Fruit fly (Drosophila melanogaster) whole organism, embryonic: ENCODE data around the gene RhoGAP100F.
A peak's percentile ranks its signal among the peaks of the same experiment; 100 is the strongest.

ENCODE experiments used
- Ada2b ChIP-seq: fragments of 200-800 bp; sonication (Bioruptor generic); IDR thresholded peaks from 2 replicates; pipeline ENCODE4 v1.3.6; 2022; ENCODE audit warnings: missing biosample characterization, missing genetic modification characterization
- Antp ChIP-seq: fragments of 200-800 bp; sonication (Bioruptor generic); optimal IDR thresholded peaks from 3 replicates; lab custom pipeline; 2016; ENCODE audit warnings: missing biosample characterization, missing genetic modification characterization
- Asciz ChIP-seq: fragments of 200-800 bp; sonication (Bioruptor generic); optimal IDR thresholded peaks from 2 replicates; lab custom pipeline; 2017; ENCODE audit warnings: missing biosample characterization, mild to moderate bottlenecking, missing genetic modification characterization, missing genetic modification reagents
- CG10321 ChIP-seq: fragments of 200-800 bp; sonication (Bioruptor generic); IDR thresholded peaks from 2 replicates; pipeline ENCODE4 v1.3.6; 2022; ENCODE audit warnings: missing biosample characterization, missing genetic modification characterization
- CG11247 ChIP-seq: fragments of 200-800 bp; sonication (Bioruptor generic); IDR thresholded peaks from 2 replicates; pipeline ENCODE4 v1.3.6; 2022; ENCODE audit warnings: missing biosample characterization, missing genetic modification characterization
- CG15479 ChIP-seq: fragments of 200-800 bp; sonication (Bioruptor generic); optimal IDR thresholded peaks from 3 replicates; lab custom pipeline; 2019; ENCODE audit warnings: missing biosample characterization, mild to moderate bottlenecking, missing genetic modification characterization, moderate library complexity
- CG17802 ChIP-seq: fragments of 200-800 bp; sonication (Bioruptor generic); optimal IDR thresholded peaks from 2 replicates; lab custom pipeline; 2018; ENCODE audit warnings: missing biosample characterization, mild to moderate bottlenecking, missing genetic modification characterization, moderate library complexity
- CG1792 ChIP-seq: fragments of 200-800 bp; sonication (Bioruptor generic); optimal IDR thresholded peaks from 2 replicates; lab custom pipeline; 2016; ENCODE audit warnings: missing biosample characterization, missing genetic modification characterization
- CG30020 ChIP-seq: fragments of 200-800 bp; optimal IDR thresholded peaks from 2 replicates; lab custom pipeline; 2019; ENCODE audit warnings: missing biosample characterization, mild to moderate bottlenecking, missing genetic modification characterization, moderate library complexity
- CG5953 ChIP-seq: fragments of 200-800 bp; sonication (Bioruptor generic); IDR thresholded peaks from 2 replicates; pipeline ENCODE4 v1.3.6; 2022; ENCODE audit warnings: missing biosample characterization, missing genetic modification characterization
- CG6654 ChIP-seq: fragments of 200-800 bp; sonication (Bioruptor generic); optimal IDR thresholded peaks from 2 replicates; lab custom pipeline; 2017; ENCODE audit warnings: missing biosample characterization, mild to moderate bottlenecking, missing genetic modification characterization
- CG7745 ChIP-seq: fragments of 200-800 bp; sonication (Bioruptor generic); optimal IDR thresholded peaks from 2 replicates; lab custom pipeline; 2018; ENCODE audit warnings: missing biosample characterization, mild to moderate bottlenecking, missing genetic modification characterization, moderate library complexity
- CG8281 ChIP-seq: fragments of 200-800 bp; sonication (Bioruptor generic); optimal IDR thresholded peaks from 2 replicates; lab custom pipeline; 2018; ENCODE audit warnings: missing biosample characterization, mild to moderate bottlenecking, missing genetic modification characterization, moderate library complexity
- CG8944 ChIP-seq: fragments of 200-800 bp; sonication (Bioruptor generic); optimal IDR thresholded peaks from 3 replicates; lab custom pipeline; 2016; ENCODE audit warnings: missing biosample characterization, missing genetic modification characterization
- CG9609 ChIP-seq: fragments of 200-800 bp; sonication (Bioruptor generic); optimal IDR thresholded peaks from 3 replicates; lab custom pipeline; 2016; ENCODE audit warnings: missing biosample characterization, missing genetic modification characterization
- CG9727 ChIP-seq: fragments of 200-800 bp; sonication (Bioruptor generic); optimal IDR thresholded peaks from 3 replicates; lab custom pipeline; 2017; ENCODE audit warnings: missing biosample characterization, mild to moderate bottlenecking, missing genetic modification characterization
- CG9932 ChIP-seq: fragments of 200-800 bp; sonication (Bioruptor generic); IDR thresholded peaks from 2 replicates; pipeline ENCODE4 v1.3.6; 2022; ENCODE audit warnings: missing biosample characterization, missing genetic modification characterization
- Chrac-16 ChIP-seq: fragments of 200-800 bp; sonication (Bioruptor generic); optimal IDR thresholded peaks from 3 replicates; lab custom pipeline; 2016; ENCODE audit warnings: missing biosample characterization, missing genetic modification characterization
- Dip3 ChIP-seq: fragments of 200-800 bp; sonication (Bioruptor generic); optimal IDR thresholded peaks from 3 replicates; lab custom pipeline; 2016; ENCODE audit warnings: missing biosample characterization, missing genetic modification characterization
- Elba2 ChIP-seq: fragments of 200-800 bp; sonication (Bioruptor generic); optimal IDR thresholded peaks from 3 replicates; lab custom pipeline; 2016; ENCODE audit warnings: missing biosample characterization, missing genetic modification characterization
- Ets97D ChIP-seq: fragments of 200-800 bp; sonication (Bioruptor generic); optimal IDR thresholded peaks from 3 replicates; lab custom pipeline; 2016; ENCODE audit warnings: missing biosample characterization, missing genetic modification characterization
- H15 ChIP-seq: fragments of 200-800 bp; sonication (Bioruptor generic); IDR thresholded peaks from 3 replicates; pipeline ENCODE4 v1.3.6; 2022; ENCODE audit warnings: missing biosample characterization, missing genetic modification characterization
- HLH3B ChIP-seq: fragments of 200-800 bp; sonication (Bioruptor generic); IDR thresholded peaks from 2 replicates; pipeline ENCODE4 v1.3.6; 2022; ENCODE audit warnings: missing biosample characterization, missing genetic modification characterization
- HLHmδ ChIP-seq: fragments of 200-800 bp; sonication (Bioruptor generic); optimal IDR thresholded peaks from 2 replicates; lab custom pipeline; 2018; ENCODE audit warnings: missing biosample characterization, mild to moderate bottlenecking, missing genetic modification characterization, moderate library complexity
- Lpt ChIP-seq: fragments of >200 bp; optimal IDR thresholded peaks from 2 replicates; lab custom pipeline; 2018; ENCODE audit warnings: missing biosample characterization, missing genetic modification characterization
- Mad ChIP-seq: fragments of 200-800 bp; sonication (Bioruptor generic); optimal IDR thresholded peaks from 2 replicates; lab custom pipeline; 2016; ENCODE audit warnings: missing biosample characterization, missing genetic modification characterization
- Ptx1 ChIP-seq: fragments of 200-800 bp; sonication (Bioruptor generic); IDR thresholded peaks from 2 replicates; pipeline ENCODE4 v1.3.6; 2022; ENCODE audit warnings: missing biosample characterization, missing genetic modification characterization
- Taf1 ChIP-seq: fragments of 200-800 bp; sonication (Bioruptor generic); IDR thresholded peaks from 2 replicates; pipeline ENCODE4 v1.3.6; 2022; ENCODE audit warnings: missing biosample characterization, missing genetic modification characterization
- Xbp1 ChIP-seq: fragments of 200-800 bp; sonication (Bioruptor generic); optimal IDR thresholded peaks from 3 replicates; lab custom pipeline; 2016; ENCODE audit warnings: missing biosample characterization, mild to moderate bottlenecking, missing genetic modification characterization
- aop ChIP-seq: fragments of 200-800 bp; sonication (Bioruptor generic); IDR thresholded peaks from 2 replicates; pipeline ENCODE4 v1.3.6; 2022; ENCODE audit warnings: missing biosample characterization, missing genetic modification characterization
- cad ChIP-seq: fragments of >200 bp; optimal IDR thresholded peaks from 2 replicates; lab custom pipeline; 2017; ENCODE audit warnings: missing biosample characterization, missing genetic modification characterization
- cas ChIP-seq: fragments of 200-800 bp; sonication (Bioruptor generic); IDR thresholded peaks from 2 replicates; pipeline ENCODE4 v1.3.6; 2022; ENCODE audit warnings: missing biosample characterization, missing genetic modification characterization
- dm ChIP-seq: fragments of 200-800 bp; sonication (Bioruptor generic); optimal IDR thresholded peaks from 3 replicates; lab custom pipeline; 2016; ENCODE audit warnings: missing biosample characterization, missing genetic modification characterization
- dysf ChIP-seq: fragments of 200-800 bp; sonication (Bioruptor generic); IDR thresholded peaks from 3 replicates; pipeline ENCODE4 v1.3.6; 2022; ENCODE audit warnings: missing biosample characterization, missing genetic modification characterization
- en ChIP-seq: fragments of 200-800 bp; sonication (Bioruptor generic); optimal IDR thresholded peaks from 2 replicates; lab custom pipeline; 2016; ENCODE audit warnings: missing biosample characterization, missing genetic modification characterization
- eyg ChIP-seq: fragments of 200-800 bp; sonication (Bioruptor generic); optimal IDR thresholded peaks from 3 replicates; lab custom pipeline; 2016; ENCODE audit warnings: missing biosample characterization, missing genetic modification characterization
- fu2 ChIP-seq: fragments of 200-800 bp; sonication (Bioruptor generic); optimal IDR thresholded peaks from 2 replicates; lab custom pipeline; 2016; ENCODE audit warnings: missing biosample characterization, missing genetic modification characterization
- gsb ChIP-seq: fragments of 200-800 bp; sonication (Bioruptor generic); IDR thresholded peaks from 2 replicates; pipeline ENCODE4 v1.3.6; 2022; ENCODE audit warnings: missing biosample characterization, missing genetic modification characterization
- hb ChIP-seq: fragments of 200-800 bp; sonication (Bioruptor generic); IDR thresholded peaks from 3 replicates; pipeline ENCODE4 v1.3.6; 2022; ENCODE audit warnings: missing biosample characterization, missing genetic modification characterization; ENCODE audit not compliant: partially characterized antibody
- hkb ChIP-seq, 2 experiments: fragments of 200-800 bp in 1 of 2; fragments of >200 bp in 1 of 2; sonication (Bioruptor generic) in 1 of 2; IDR thresholded peaks in 1 of 2; optimal IDR thresholded peaks in 1 of 2; 2 replicates each; pipeline versions ENCODE4 v1.3.6 to Lab custom; 2017 to 2022; ENCODE audit warnings: missing biosample characterization in 1 of 2, missing genetic modification characterization in 1 of 2
- kah ChIP-seq: fragments of 200-800 bp; sonication (Bioruptor generic); optimal IDR thresholded peaks from 2 replicates; lab custom pipeline; 2018; ENCODE audit warnings: missing biosample characterization, mild to moderate bottlenecking, missing genetic modification characterization
- ken ChIP-seq: fragments of 200-800 bp; sonication (Bioruptor generic); IDR thresholded peaks from 3 replicates; pipeline ENCODE4 v1.3.6; 2022; ENCODE audit warnings: missing biosample characterization, missing genetic modification characterization
- mld ChIP-seq: fragments of 200-800 bp; sonication (Bioruptor generic); IDR thresholded peaks from 3 replicates; pipeline ENCODE4 v1.3.6; 2022; ENCODE audit warnings: missing biosample characterization, missing genetic modification characterization; ENCODE audit not compliant: partially characterized antibody
- pb ChIP-seq: fragments of 200-800 bp; sonication (Bioruptor generic); optimal IDR thresholded peaks from 3 replicates; lab custom pipeline; 2016; ENCODE audit warnings: missing biosample characterization, missing genetic modification characterization
- phol ChIP-seq: fragments of 200-800 bp; sonication (Bioruptor generic); optimal IDR thresholded peaks from 3 replicates; lab custom pipeline; 2018; ENCODE audit warnings: missing biosample characterization, mild to moderate bottlenecking, missing genetic modification characterization, moderate library complexity
- repo ChIP-seq: fragments of 200-800 bp; sonication (Bioruptor generic); optimal IDR thresholded peaks from 2 replicates; lab custom pipeline; 2016; ENCODE audit warnings: missing biosample characterization, missing genetic modification characterization
- salm ChIP-seq: fragments of 200-800 bp; sonication (Bioruptor generic); optimal IDR thresholded peaks from 2 replicates; lab custom pipeline; 2018; ENCODE audit warnings: missing biosample characterization, mild to moderate bottlenecking, missing genetic modification characterization
- slou ChIP-seq: fragments of 200-800 bp; sonication (Bioruptor generic); optimal IDR thresholded peaks from 3 replicates; lab custom pipeline; 2016; ENCODE audit warnings: missing biosample characterization, missing genetic modification characterization
- sob ChIP-seq: fragments of 200-800 bp; sonication (Bioruptor generic); IDR thresholded peaks from 2 replicates; pipeline ENCODE4 v1.3.6; 2022; ENCODE audit warnings: missing biosample characterization, missing genetic modification characterization
- stc ChIP-seq: fragments of 200-800 bp; sonication (Bioruptor generic); IDR thresholded peaks from 2 replicates; pipeline ENCODE4 v1.3.6; 2022; ENCODE audit warnings: missing biosample characterization, missing genetic modification characterization
- toy ChIP-seq: fragments of 200-800 bp; sonication (Bioruptor generic); IDR thresholded peaks from 2 replicates; pipeline ENCODE4 v1.3.6; 2022; ENCODE audit warnings: missing biosample characterization, missing genetic modification characterization
- zen ChIP-seq: fragments of 200-800 bp; sonication (Bioruptor generic); optimal IDR thresholded peaks from 3 replicates; lab custom pipeline; 2018; ENCODE audit warnings: missing biosample characterization, mild to moderate bottlenecking, missing genetic modification characterization, moderate library complexity

The RhoGAP100F gene

DNA sequence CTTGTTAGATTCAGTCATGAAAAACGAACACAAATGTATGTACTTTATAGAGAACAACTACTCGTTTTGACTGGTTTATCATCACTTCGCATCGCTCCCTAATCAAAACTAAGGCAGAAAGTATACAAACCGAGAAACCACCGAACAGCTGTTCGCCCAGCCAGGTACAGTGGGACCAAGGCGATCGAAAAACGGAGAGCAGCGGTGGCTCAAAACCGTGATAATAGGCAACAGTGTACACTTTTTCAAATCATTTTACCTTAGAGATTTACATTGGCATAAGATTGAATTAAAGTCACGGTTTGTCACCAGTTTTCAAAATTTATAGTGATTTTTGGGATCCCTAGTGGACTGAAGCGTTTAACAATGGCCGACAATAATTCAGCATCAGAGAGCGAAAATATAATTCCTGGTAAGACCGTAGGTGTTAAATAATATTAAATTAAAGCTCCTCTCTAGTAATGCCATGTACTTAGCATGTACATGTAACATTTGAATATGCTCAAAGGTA, 7.1 kb upstream of the RhoGAP100F start, which contains the start of the genes CG42233 and CG1971 (continued):
- TF ChIP-seq Asciz (GFP tag; lab: Kevin White, UChicago) (no peak), H15 (0 out of 3 replicates have a peak, but pooled peaks have one; percentile 22), en (GFP tag; lab: Kevin White, UChicago) (no peak), ken (GFP tag; lab: Robert Waterston, UW) (no peak), slou (GFP tag; lab: Kevin White, UChicago) (no peak), HLH3B (GFP tag; lab: Robert Waterston, UW) (0 out of 2 replicates have a peak, but pooled peaks have one; percentile 8), salm (no peak), dysf (GFP tag; lab: Robert Waterston, UW) (0 out of 3 replicates have a peak, but pooled peaks have one; percentile 9), dm (GFP tag; lab: Kevin White, UChicago) (no peak), hkb (optimal IDR thresholded peaks at IDR 0.05; lab: Kevin White, UChicago) (no peak), hkb (GFP tag; IDR thresholded peaks at IDR 0.05; lab: Robert Waterston, UW) (no peak; the same call in 1 of the 2 replicates), phol (peak; percentile 52), eyg (no peak), Ada2b (no peak), CG10321 (GFP tag; lab: Robert Waterston, UW) (no peak), CG8281 (tag; lab: Kevin White, UChicago) (no peak), aop (GFP tag; lab: Robert Waterston, UW) (no peak), fu2 (GFP tag; lab: Kevin White, UChicago) (peak; percentile 11), zen (tag; lab: Kevin White, UChicago) (no peak), CG9932 (0 out of 2 replicates have a peak, but pooled peaks have one; percentile 31), CG9727 (peak; percentile 0), Xbp1 (peak; percentile 24), CG8944 (GFP tag; lab: Kevin White, UChicago) (no peak), CG17802 (tag; lab: Kevin White, UChicago) (no peak), mld (GFP tag; lab: Robert Waterston, UW) (peak; percentile 40; the same call in 1 of the 3 replicates), hb (GFP tag; lab: Robert Waterston, UW) (peak; percentile 69; the same call in 1 of the 3 replicates), kah (GFP tag; lab: Kevin White, UChicago) (no peak), cas (GFP tag; lab: Robert Waterston, UW) (no peak), Chrac-16 (no peak), CG1792 (GFP tag; lab: Kevin White, UChicago) (no peak), CG6654 (no peak), pb (GFP tag; lab: Kevin White, UChicago) (no peak), CG30020 (tag; lab: Kevin White, UChicago) (no peak), Taf1 (GFP tag; lab: Robert Waterston, UW) (peak; percentile 14; the same call in 1 of the 2 replicates), Elba2 (GFP tag; lab: Kevin White, UChicago) (no peak), repo (GFP tag; lab: Kevin White, UChicago) (no peak), CG5953 (no peak), Dip3 (GFP tag; lab: Kevin White, UChicago) (peak; percentile 13), CG15479 (GFP tag; lab: Kevin White, UChicago) (no peak), Mad (GFP tag; lab: Kevin White, UChicago) (peak; percentile 22), CG11247 (GFP tag; lab: Robert Waterston, UW) (no peak), gsb (GFP tag; lab: Robert Waterston, UW) (no peak), HLHmδ (no peak), Ets97D (GFP tag; lab: Kevin White, UChicago) (no peak), toy (GFP tag; lab: Robert Waterston, UW) (no peak), CG9609 (GFP tag; lab: Kevin White, UChicago) (no peak), sob (GFP tag; lab: Robert Waterston, UW) (no peak), Ptx1 (GFP tag; lab: Robert Waterston, UW) (peak; percentile 53), stc (GFP tag; lab: Robert Waterston, UW) (no peak), Antp (GFP tag; lab: Kevin White, UChicago) (peak; percentile 40), cad (GFP tag; lab: Kevin White, UChicago) (no peak), Lpt (GFP tag; lab: Kevin White, UChicago) (no peak), CG7745 (tag; lab: Kevin White, UChicago) (no peak)
